Fruit fly (Drosophila melanogaster): ENCODE data around the gene Sr-CIV.

Sr-CIV gene

DNA sequence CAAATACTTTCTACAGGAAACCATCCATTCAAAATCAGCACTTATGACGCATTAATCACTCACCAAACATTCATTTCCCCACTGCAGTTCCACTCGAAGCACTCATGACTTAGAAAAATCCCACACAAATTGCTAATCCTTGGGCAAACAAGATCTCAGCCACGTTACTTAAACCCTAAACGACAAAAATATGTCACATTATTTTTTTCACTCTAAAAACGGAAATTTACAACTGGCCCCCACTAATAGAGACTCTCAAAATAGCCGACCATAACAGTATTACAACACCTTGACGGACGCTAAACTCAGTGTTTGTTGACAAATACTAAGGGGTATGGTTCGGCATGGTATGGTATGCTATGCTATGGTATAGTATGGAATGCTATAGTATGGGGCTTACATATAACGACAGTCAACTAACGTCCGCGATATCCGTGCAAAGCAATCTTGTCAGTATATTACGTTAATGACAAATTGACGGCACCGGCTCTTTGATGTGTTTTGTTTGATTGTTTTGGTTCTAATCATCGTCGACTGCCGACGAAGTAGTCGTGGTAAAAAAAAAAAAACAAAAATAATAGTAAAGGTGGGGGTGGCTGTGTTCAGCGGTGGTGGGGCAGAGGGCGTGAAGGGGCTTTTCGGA is 48.8 kb upstream of the Sr-CIV start (continued):
- TF ChIP-seq nerfin-1 (tag; optimal IDR thresholded peaks at IDR 0.05) = no peak
- TF ChIP-seq twi (tag; optimal IDR thresholded peaks at IDR 0.05) = no peak
- TF ChIP-seq ara (GFP tag; IDR thresholded peaks at IDR 0.05) = no peak
- no peak for TF ChIP-seq Nf-YC (tag; optimal IDR thresholded peaks at IDR 0.05)
- TF ChIP-seq CG12299 (tag; optimal IDR thresholded peaks at IDR 0.05) = no peak
- no peak for TF ChIP-seq CG6175 (GFP tag; IDR thresholded peaks at IDR 0.05)
- no peak for TF ChIP-seq pum (GFP tag; optimal IDR thresholded peaks at IDR 0.05)
- peak; percentile 66 for TF ChIP-seq Med (GFP tag)
- no peak for TF ChIP-seq bcd (GFP tag; optimal IDR thresholded peaks at IDR 0.05)
- TF ChIP-seq Oli (tag; optimal IDR thresholded peaks at IDR 0.05) = no peak
- TF ChIP-seq wek (GFP tag; optimal IDR thresholded peaks at IDR 0.05) = no peak
- no peak for TF ChIP-seq CG2120 (GFP tag; optimal IDR thresholded peaks at IDR 0.05)
- no peak for TF ChIP-seq CG30403 (GFP tag; optimal IDR thresholded peaks at IDR 0.05)
- TF ChIP-seq grau (tag; optimal IDR thresholded peaks at IDR 0.05) = peak; percentile 5
- no peak for TF ChIP-seq bigmax (GFP tag; optimal IDR thresholded peaks at IDR 0.05)
- no peak for TF ChIP-seq pan (optimal IDR thresholded peaks at IDR 0.05)
- TF ChIP-seq pan (GFP tag; optimal IDR thresholded peaks at IDR 0.05 in 1 of 2, IDR thresholded peaks at IDR 0.05 in 1 of 2) = peak in 1 of 2 experiments; percentile 61
- TF ChIP-seq salm (tag; optimal IDR thresholded peaks at IDR 0.05) = peak; percentile 16
- TF ChIP-seq her (GFP tag; optimal IDR thresholded peaks at IDR 0.05) = no peak
- peak; percentile 33 for TF ChIP-seq mirr (GFP tag; optimal IDR thresholded peaks at IDR 0.05)
- TF ChIP-seq ttk (GFP tag; IDR thresholded peaks at IDR 0.05) = no peak
- peak; percentile 69 for TF ChIP-seq sens (GFP tag)
- no peak for TF ChIP-seq amos (GFP tag; IDR thresholded peaks at IDR 0.05; ENCODE audit: partially characterized antibody)
- peak; percentile 36 for TF ChIP-seq CG17359 (tag; optimal IDR thresholded peaks at IDR 0.05)
- TF ChIP-seq CG10147 (GFP tag; optimal IDR thresholded peaks at IDR 0.05) = no peak
- no peak for TF ChIP-seq fru (optimal IDR thresholded peaks at IDR 0.05)
- no peak for TF ChIP-seq sim (GFP tag; IDR thresholded peaks at IDR 0.05)
- TF ChIP-seq CG12769 (tag; optimal IDR thresholded peaks at IDR 0.05) = no peak
- TF ChIP-seq CG4424 (GFP tag; optimal IDR thresholded peaks at IDR 0.05) = no peak
- TF ChIP-seq NK7.1 (GFP tag; optimal IDR thresholded peaks at IDR 0.05) = no peak
- no peak for TF ChIP-seq pb (GFP tag; optimal IDR thresholded peaks at IDR 0.05)
- TF ChIP-seq CG8290 (GFP tag; optimal IDR thresholded peaks at IDR 0.05) = no peak
- peak in 1 of 2 experiments; percentile 20 for TF ChIP-seq CG8290 (tag; optimal IDR thresholded peaks at IDR 0.05)
- TF ChIP-seq CG31365 (tag; optimal IDR thresholded peaks at IDR 0.05) = no peak
- TF ChIP-seq dan (GFP tag; IDR thresholded peaks at IDR 0.05) = no peak
- TF ChIP-seq Gsc (GFP tag; IDR thresholded peaks at IDR 0.05) = no peak
- TF ChIP-seq NFAT (GFP tag; IDR thresholded peaks at IDR 0.05) = no peak
- no peak for TF ChIP-seq CG6854 (GFP tag; optimal IDR thresholded peaks at IDR 0.05)
- peak; percentile 2 for TF ChIP-seq PHDP (tag; optimal IDR thresholded peaks at IDR 0.05)
- TF ChIP-seq CG2889 (GFP tag; IDR thresholded peaks at IDR 0.05) = no peak
- TF ChIP-seq ranshi (GFP tag; IDR thresholded peaks at IDR 0.05) = no peak
- TF ChIP-seq gfzf (GFP tag; optimal IDR thresholded peaks at IDR 0.05) = no peak
- TF ChIP-seq bab2 (GFP tag; optimal IDR thresholded peaks at IDR 0.05) = no peak
- TF ChIP-seq CG11085 (GFP tag; IDR thresholded peaks at IDR 0.05) = no peak
- no peak for TF ChIP-seq kni (GFP tag; optimal IDR thresholded peaks at IDR 0.05)
- TF ChIP-seq CG5953 (GFP tag; IDR thresholded peaks at IDR 0.05) = no peak
- TF ChIP-seq Hr39 (optimal IDR thresholded peaks at IDR 0.05) = no peak
- no peak for TF ChIP-seq gcm (GFP tag; optimal IDR thresholded peaks at IDR 0.05)
- no peak for TF ChIP-seq CG13624 (GFP tag; optimal IDR thresholded peaks at IDR 0.05)

Data from whole organism, embryonic.